Worm (Caenorhabditis elegans) whole organism, mixed stage, embryonic: Measurements from ENCODE around the gene cest-31.

Experiments
- elt-1 ChIP-seq: sonication (generic microtip); optimal IDR thresholded peaks from 2 replicates; lab custom pipeline; 2017; ENCODE audit warnings: missing genetic modification characterization, mild to moderate bottlenecking, missing compliant biosample characterization, antibody characterized with exemption, moderate library complexity, borderline replicate concordance; ENCODE audit not compliant: insufficient read depth
- hlh-1 ChIP-seq: fragments of 150-350 bp; optimal IDR thresholded peaks from 2 replicates; lab custom pipeline; 2014; ENCODE audit warnings: missing biosample characterization, missing genetic modification reagents, missing genetic modification characterization
- sptf-1 ChIP-seq: sonication (generic microtip); optimal IDR thresholded peaks from 2 replicates; lab custom pipeline; 2017; ENCODE audit warnings: mild to moderate bottlenecking, missing genetic modification characterization, moderate library complexity, missing compliant biosample characterization

DNA sequence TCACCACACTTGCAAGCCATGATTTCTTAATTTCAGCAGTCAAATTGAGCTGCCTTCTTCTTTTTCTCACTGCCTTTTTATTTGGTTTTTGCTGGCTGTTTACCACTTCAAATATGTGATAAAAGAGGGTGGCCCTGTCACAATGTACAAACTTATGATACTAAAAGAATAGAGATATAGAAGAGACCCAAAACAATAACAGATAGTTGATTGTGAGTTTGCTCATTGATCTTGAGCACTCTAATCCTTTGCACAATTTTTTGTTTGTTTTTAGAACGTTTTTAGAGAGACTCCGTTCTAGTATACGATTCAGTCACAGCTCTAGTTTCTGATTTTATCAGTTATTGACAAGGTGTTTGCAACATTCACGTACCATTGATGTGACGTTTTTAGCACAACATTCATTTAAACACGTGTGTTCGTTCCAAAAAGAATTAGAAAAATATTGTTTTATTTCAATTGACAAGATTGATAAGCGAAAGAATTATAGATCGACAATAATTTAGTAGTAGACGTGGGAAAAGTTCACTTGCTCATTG, 17.8 kb downstream of the cest-31 start, which contains the start of gene mtl-1:
- TF ChIP-seq hlh-1 (tag; lab: Kevin White, UChicago) (no peak), sptf-1 (no peak), elt-1 (no peak)
